Worm (Caenorhabditis elegans) whole organism, late embryonic: ENCODE results near the gene C09H10.4.
"Not testable (repeated sequence)": the region's sequence is repeated elsewhere in the genome, so short reads cannot be mapped to it uniquely, and the experiment has no call there.

Source experiments
- K02D7.2 ChIP-seq: sonication (generic microtip); optimal IDR thresholded peaks from 2 replicates; lab custom pipeline; 2017; ENCODE audit warnings: mild to moderate bottlenecking, missing genetic modification characterization, missing compliant biosample characterization
- K09A11.1 ChIP-seq: sonication (generic microtip); optimal IDR thresholded peaks from 2 replicates; lab custom pipeline; 2017; ENCODE audit warnings: antibody characterized with exemption, mild to moderate bottlenecking, missing genetic modification characterization, missing compliant biosample characterization; ENCODE audit not compliant: insufficient read depth
- T23F11.4 ChIP-seq: fragments of 200-800 bp; sonication (Bioruptor generic); optimal IDR thresholded peaks from 2 replicates; lab custom pipeline; 2018; ENCODE audit warnings: mild to moderate bottlenecking, missing genetic modification characterization, missing compliant biosample characterization
- Y22D7AL.16 ChIP-seq: sonication (generic microtip); optimal IDR thresholded peaks from 2 replicates; lab custom pipeline; 2016; ENCODE audit warnings: missing genetic modification characterization, missing compliant biosample characterization
- ceh-18 ChIP-seq: sonication (generic microtip); optimal IDR thresholded peaks from 2 replicates; lab custom pipeline; 2016; ENCODE audit warnings: missing genetic modification characterization, missing compliant biosample characterization
- ceh-22 ChIP-seq: sonication (generic microtip); optimal IDR thresholded peaks from 2 replicates; lab custom pipeline; 2017; ENCODE audit warnings: missing biosample characterization, missing genetic modification characterization
- ceh-30 ChIP-seq: fragments of 150-350 bp; optimal IDR thresholded peaks from 2 replicates; lab custom pipeline; 2014; ENCODE audit warnings: missing biosample characterization, missing genetic modification characterization
- ceh-34 ChIP-seq: sonication (generic microtip); optimal IDR thresholded peaks from 2 replicates; lab custom pipeline; 2016; ENCODE audit warnings: mild to moderate bottlenecking, missing genetic modification characterization, missing compliant biosample characterization
- ceh-45 ChIP-seq: fragments of 200-800 bp; sonication (Bioruptor generic); IDR thresholded peaks from 2 replicates; pipeline ENCODE4 v1.3.6; 2022; ENCODE audit warnings: missing genetic modification reagents, missing genetic modification characterization, missing compliant biosample characterization
- ceh-48 ChIP-seq: sonication (generic microtip); optimal IDR thresholded peaks from 2 replicates; lab custom pipeline; 2016; ENCODE audit warnings: missing genetic modification characterization, inconsistent platforms, missing compliant biosample characterization
- ceh-9 ChIP-seq: sonication (generic microtip); optimal IDR thresholded peaks from 2 replicates; lab custom pipeline; 2016; ENCODE audit warnings: mild to moderate bottlenecking, missing genetic modification characterization, inconsistent platforms, missing compliant biosample characterization
- dmd-4 ChIP-seq: sonication (generic microtip); optimal IDR thresholded peaks from 2 replicates; lab custom pipeline; 2016; ENCODE audit warnings: borderline replicate concordance, missing genetic modification characterization, missing compliant biosample characterization
- elt-4 ChIP-seq: sonication (generic microtip); optimal IDR thresholded peaks from 2 replicates; lab custom pipeline; 2016; ENCODE audit warnings: missing genetic modification characterization, missing compliant biosample characterization
- ets-4 ChIP-seq: sonication (generic microtip); optimal IDR thresholded peaks from 2 replicates; lab custom pipeline; 2016; ENCODE audit warnings: missing genetic modification characterization, missing compliant biosample characterization
- fax-1 ChIP-seq: sonication (generic microtip); optimal IDR thresholded peaks from 2 replicates; lab custom pipeline; 2016; ENCODE audit warnings: missing genotype, missing genetic modification characterization, missing compliant biosample characterization
- fkh-10 ChIP-seq: fragments of 150-350 bp; optimal IDR thresholded peaks from 2 replicates; lab custom pipeline; 2014; ENCODE audit warnings: missing biosample characterization, missing genetic modification reagents, missing genetic modification characterization
- hlh-13 ChIP-seq: fragments of 200-800 bp; sonication (Bioruptor generic); optimal IDR thresholded peaks from 2 replicates; lab custom pipeline; 2018; ENCODE audit warnings: mild to moderate bottlenecking, missing genetic modification characterization, missing compliant biosample characterization
- hlh-6 ChIP-seq: sonication (generic microtip); optimal IDR thresholded peaks from 2 replicates; lab custom pipeline; 2016; ENCODE audit warnings: missing genotype, missing genetic modification characterization, missing compliant biosample characterization
- mec-3 ChIP-seq: sonication (generic microtip); optimal IDR thresholded peaks from 2 replicates; lab custom pipeline; 2016; ENCODE audit warnings: borderline replicate concordance, missing genetic modification characterization, missing compliant biosample characterization
- nfya-1 ChIP-seq: sonication (generic microtip); optimal IDR thresholded peaks from 2 replicates; lab custom pipeline; 2017; ENCODE audit warnings: missing genetic modification characterization, mild to moderate bottlenecking, missing compliant biosample characterization, antibody characterized with exemption, moderate library complexity
- pag-3 ChIP-seq: sonication (generic microtip); optimal IDR thresholded peaks from 2 replicates; lab custom pipeline; 2016; ENCODE audit warnings: missing compliant biosample characterization, missing genetic modification characterization, borderline replicate concordance
- pros-1 ChIP-seq: fragments of 150-350 bp; optimal IDR thresholded peaks from 2 replicates; lab custom pipeline; 2014; ENCODE audit warnings: missing biosample characterization, missing genetic modification reagents, missing genetic modification characterization
- sdc-2 ChIP-seq: sonication (generic microtip); optimal IDR thresholded peaks from 2 replicates; lab custom pipeline; 2016; ENCODE audit warnings: missing genotype, missing genetic modification characterization, missing compliant biosample characterization
- sox-2 ChIP-seq: fragments of 200-800 bp; sonication (Bioruptor generic); IDR thresholded peaks from 2 replicates; pipeline ENCODE4 v1.3.6; 2022; ENCODE audit warnings: missing genetic modification reagents, missing genetic modification characterization, missing compliant biosample characterization
- syd-9 ChIP-seq: sonication (generic microtip); optimal IDR thresholded peaks from 2 replicates; lab custom pipeline; 2016; ENCODE audit warnings: mild to moderate bottlenecking, missing genetic modification characterization, moderate library complexity, missing compliant biosample characterization
- tbx-2 ChIP-seq: sonication (generic microtip); optimal IDR thresholded peaks from 2 replicates; lab custom pipeline; 2016; ENCODE audit warnings: missing genetic modification characterization, missing compliant biosample characterization
- tbx-7 ChIP-seq: sonication (generic microtip); optimal IDR thresholded peaks from 2 replicates; lab custom pipeline; 2016; ENCODE audit warnings: missing genotype, missing genetic modification characterization, missing compliant biosample characterization
- ttx-3 ChIP-seq: sonication (generic microtip); optimal IDR thresholded peaks from 2 replicates; lab custom pipeline; 2016; ENCODE audit warnings: missing genetic modification reagents, missing genetic modification characterization, missing compliant biosample characterization
- unc-55 ChIP-seq: sonication (generic microtip); optimal IDR thresholded peaks from 2 replicates; lab custom pipeline; 2017; ENCODE audit warnings: missing biosample characterization, missing genetic modification reagents, missing genetic modification characterization
- unc-86 ChIP-seq: sonication (generic microtip); optimal IDR thresholded peaks from 2 replicates; lab custom pipeline; 2016; ENCODE audit warnings: missing genetic modification characterization, missing compliant biosample characterization
- zip-5 ChIP-seq: sonication (generic microtip); optimal IDR thresholded peaks from 2 replicates; lab custom pipeline; 2016; ENCODE audit warnings: missing genetic modification characterization, missing compliant biosample characterization

C09H10.4 gene

DNA sequence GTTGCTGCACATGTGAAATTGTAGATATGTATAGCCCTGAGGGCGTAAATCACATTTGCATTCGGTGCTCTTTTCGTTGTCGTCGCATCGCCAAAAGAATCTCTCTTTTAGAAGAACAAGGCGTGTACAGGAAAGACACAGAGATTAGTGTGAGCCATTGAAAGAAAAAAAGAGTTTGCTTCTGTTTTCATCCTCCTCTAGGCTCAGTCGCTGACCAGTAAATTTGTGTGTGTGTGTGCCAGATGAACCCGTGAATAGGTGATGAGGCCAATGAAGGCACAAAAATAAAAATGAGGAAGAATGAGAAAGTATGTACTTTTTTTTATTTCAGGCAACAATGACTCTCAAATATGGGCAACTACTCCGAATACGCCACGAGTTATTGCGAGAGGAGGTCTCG lies 12.5 kb downstream of the C09H10.4 start, which contains the start of gene mat-2:
Gene mat-2 (plus strand): TSS at position 301 of the 400 bp plus-strand sequence.
- no peak for TF ChIP-seq ceh-48 (tag; lab: Kevin White, UChicago)
- TF ChIP-seq hlh-6 (tag; lab: Kevin White, UChicago): no peak
- TF ChIP-seq tbx-2: no peak
- TF ChIP-seq mec-3 (tag; lab: Kevin White, UChicago): no peak
- TF ChIP-seq K09A11.1 (tag; lab: Kevin White, UChicago): no peak
- no peak for TF ChIP-seq pros-1
- no peak for TF ChIP-seq ceh-18
- no peak for TF ChIP-seq ttx-3

ce11 chrII:11121800-11122199 lies 21.9 kb downstream of the C09H10.4 start, which contains the start of gene W10C6.2:
Gene W10C6.2, minus strand, starts transcription at chrII:11121900.
- not testable (repeated sequence) for TF ChIP-seq T23F11.4; sdc-2 (tag; lab: Kevin White, UChicago); syd-9 (tag; lab: Kevin White, UChicago)

ce11 chrII:11125059-11125594 lies 25.2 kb downstream of the C09H10.4 start:
- TF ChIP-seq pag-3 (no peak), Y22D7AL.16 (no peak)
- TF ChIP-seq, all 69 proteins: peak for 0

DNA sequence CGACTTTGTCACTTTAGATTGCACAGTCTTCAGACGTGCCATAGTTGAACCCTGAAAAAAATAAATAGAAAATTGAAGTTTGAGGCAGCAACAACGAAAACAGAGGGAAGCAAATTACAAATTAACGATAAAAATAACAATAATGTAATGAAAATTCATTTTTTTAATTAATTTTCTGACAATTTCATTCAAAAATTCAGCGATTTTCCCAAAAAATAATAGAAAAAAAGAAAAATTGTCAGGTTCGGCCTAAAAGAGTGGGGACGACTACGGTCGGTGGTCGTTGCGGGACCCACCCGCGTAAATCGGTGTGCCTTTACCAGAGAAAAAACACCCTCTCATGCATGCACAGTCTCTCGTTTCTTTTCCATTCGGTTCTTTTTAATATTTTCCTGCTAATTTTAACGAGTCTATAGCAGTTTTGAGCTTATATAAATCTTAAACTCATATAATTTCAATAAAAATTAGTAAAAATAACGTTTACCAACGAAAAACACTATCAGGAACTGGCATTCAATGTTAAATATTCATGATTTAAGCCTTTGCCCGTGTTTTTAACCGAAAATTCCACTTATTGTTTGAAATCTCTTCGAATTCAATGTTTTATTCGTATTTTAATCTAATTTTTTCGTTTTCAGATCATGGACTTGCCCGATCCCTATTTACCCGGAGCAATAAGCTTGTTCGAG lies 26.5 kb downstream of the C09H10.4 start, which contains the start of the genes rps-9 and lsm-1:
Gene rps-9 (minus strand): TSS at position 51 of the 689 bp plus-strand sequence.
Gene lsm-1 (plus strand): TSS at position 639 of the 689 bp plus-strand sequence.
- TF ChIP-seq unc-55 (GFP tag; lab: Kevin White, UChicago) (peak; percentile 19), nfya-1 (tag; lab: Kevin White, UChicago) (peak; percentile 70), dmd-4 (tag; lab: Kevin White, UChicago) (no peak)
- TF ChIP-seq, all 69 proteins: peak for 2

DNA sequence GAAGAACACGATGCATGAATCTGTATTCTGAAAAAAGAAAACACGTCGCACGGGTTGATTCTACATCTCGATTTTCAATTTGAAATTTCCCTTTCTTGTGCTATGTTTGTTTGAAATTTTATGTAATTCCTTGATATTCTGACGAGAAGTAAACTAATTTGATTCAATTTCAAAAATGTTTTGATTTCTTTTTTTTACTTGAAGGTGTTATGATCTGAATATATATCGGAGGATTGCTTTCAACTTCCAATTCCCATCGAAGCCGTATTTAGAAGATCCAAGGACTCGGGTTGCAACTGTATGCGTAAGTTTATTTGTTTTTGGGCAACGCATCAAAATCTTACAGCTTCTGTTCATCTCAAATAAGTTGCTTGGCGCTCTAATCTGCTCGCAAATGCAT lies 27.4 kb downstream of the C09H10.4 start, which contains the start of gene F40F8.1:
Gene F40F8.1 (plus strand): TSS at position 301 of the 400 bp plus-strand sequence.
- TF ChIP-seq ets-4 (tag; lab: Kevin White, UChicago): no peak
- TF ChIP-seq tbx-7: no peak
- no peak for TF ChIP-seq ceh-48 (tag; lab: Kevin White, UChicago)
- no peak for TF ChIP-seq tbx-2
- TF ChIP-seq ceh-22 (tag; lab: Kevin White, UChicago): no peak
- TF ChIP-seq elt-4 (tag; lab: Kevin White, UChicago): no peak
- TF ChIP-seq K02D7.2: no peak
- TF ChIP-seq ceh-30 (tag; lab: Kevin White, UChicago): no peak
- TF ChIP-seq zip-5 (tag; lab: Kevin White, UChicago): no peak
- no peak for TF ChIP-seq ceh-34
- no peak for TF ChIP-seq sox-2 (GFP tag; lab: Robert Waterston, UW)
- no peak for TF ChIP-seq T23F11.4
- no peak for TF ChIP-seq hlh-6 (tag; lab: Kevin White, UChicago)
- TF ChIP-seq unc-86 (tag; lab: Kevin White, UChicago): no peak
- no peak for TF ChIP-seq fkh-10 (GFP tag; lab: Kevin White, UChicago)
- TF ChIP-seq ceh-45 (GFP tag; lab: Robert Waterston, UW): no peak
- TF ChIP-seq ceh-9: no peak
- no peak for TF ChIP-seq hlh-13 (GFP tag; lab: Kevin White, UChicago)
- TF ChIP-seq ttx-3: no peak
- no peak for TF ChIP-seq fax-1 (tag; lab: Kevin White, UChicago)
